Worm (Caenorhabditis elegans): ENCODE measurements around the gene F17H10.4.

DNA sequence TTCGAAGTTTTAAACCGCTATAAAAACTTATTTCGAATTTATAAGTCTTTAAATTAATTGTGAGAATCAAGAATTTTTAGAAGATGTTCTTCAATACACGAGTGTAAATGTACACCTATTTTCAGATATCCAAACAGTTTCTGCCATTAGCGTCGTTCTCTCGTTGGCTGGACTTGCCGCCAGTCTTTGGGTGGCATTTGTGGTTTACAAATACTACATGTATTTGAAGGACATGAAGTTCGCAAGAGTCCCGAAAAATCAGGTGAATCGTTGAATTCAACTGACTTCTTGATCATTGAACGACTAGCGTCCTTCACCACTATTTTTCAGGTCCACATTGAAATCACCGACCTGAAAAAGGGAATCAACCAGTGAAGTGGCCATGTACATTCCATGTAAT is 10.6 kb downstream of the F17H10.4 start:
- no peak for TF ChIP-seq hif-1 (tag; optimal IDR thresholded peaks at IDR 0.05)
- TF ChIP-seq pha-4 (GFP tag; IDR thresholded peaks at IDR 0.05), result no peak
- no peak for TF ChIP-seq pha-4 (tag; optimal IDR thresholded peaks at IDR 0.05)
- no peak for TF ChIP-seq fos-1 (tag; optimal IDR thresholded peaks at IDR 0.05)

Measured in whole organism, L4 larva.